4 fruit fly cellular contexts compared by ENCODE assay signal in genomic region chr3R:10108289-10108928, dm6.
A peak's percentile ranks its signal among the peaks of the same experiment; 100 is the strongest.
TF ChIP-seq lines count a peak whose summit lies in the region.

No protein-coding gene starts in this region.

- no peak for TF ChIP-seq CTCF in whole organism, embryonic (GFP tag; optimal IDR thresholded peaks at IDR 0.05; lab: Kevin White, UChicago)

TF ChIP-seq in whole organism, embryonic, 481 proteins besides CTCF, POLR2A, EP300 and RAD21 (continues in another document):
- TF ChIP-seq CG2116 (GFP tag; optimal IDR thresholded peaks at IDR 0.05; lab: Kevin White, UChicago) = peak; percentile 3
- TF ChIP-seq CG12769 (tag; optimal IDR thresholded peaks at IDR 0.05; lab: Kevin White, UChicago) = peak; percentile 4
- peak; percentile 64 for TF ChIP-seq Med (GFP tag; lab: Kevin White, UChicago)
- TF ChIP-seq sr (GFP tag; IDR thresholded peaks at IDR 0.05; lab: Robert Waterston, UW) = peak; percentile 94
- no peak for TF ChIP-seq CG12236 (GFP tag; optimal IDR thresholded peaks at IDR 0.05; lab: Kevin White, UChicago)
- peak; percentile 51 for TF ChIP-seq crol (GFP tag; IDR thresholded peaks at IDR 0.05; lab: Robert Waterston, UW)
- TF ChIP-seq unc-4 (GFP tag; IDR thresholded peaks at IDR 0.05; lab: Robert Waterston, UW; ENCODE audit: partially characterized antibody) = no peak
- TF ChIP-seq Deaf1 (tag; optimal IDR thresholded peaks at IDR 0.05; lab: Kevin White, UChicago) = peak; percentile 24
- no peak for TF ChIP-seq CG17568 (GFP tag; optimal IDR thresholded peaks at IDR 0.05; lab: Kevin White, UChicago)
- TF ChIP-seq gem (tag; optimal IDR thresholded peaks at IDR 0.05; lab: Kevin White, UChicago) = no peak
- peak; percentile 50 for TF ChIP-seq ssp (GFP tag; IDR thresholded peaks at IDR 0.05; lab: Robert Waterston, UW)
- peak; percentile 91 for TF ChIP-seq cg (GFP tag; optimal IDR thresholded peaks at IDR 0.05; lab: Kevin White, UChicago)
- 0 out of 2 replicates have a peak, but pooled peaks have one; percentile 9 for TF ChIP-seq wdn (GFP tag; IDR thresholded peaks at IDR 0.05; lab: Robert Waterston, UW)
- TF ChIP-seq nerfin-2 (GFP tag; IDR thresholded peaks at IDR 0.05; lab: Robert Waterston, UW; ENCODE audit: partially characterized antibody) = 0 out of 2 replicates have a peak, but pooled peaks have one; percentile 27
- TF ChIP-seq CG7963 (GFP tag; IDR thresholded peaks at IDR 0.05; lab: Robert Waterston, UW; ENCODE audit: partially characterized antibody) = 0 out of 3 replicates have a peak, but pooled peaks have one; percentile 11
- peak; percentile 46; the same call in 1 of the 2 replicates for TF ChIP-seq bbx (GFP tag; IDR thresholded peaks at IDR 0.05; lab: Robert Waterston, UW; ENCODE audit: partially characterized antibody)
- no peak for TF ChIP-seq CG12299 (tag; optimal IDR thresholded peaks at IDR 0.05; lab: Kevin White, UChicago)
- no peak for TF ChIP-seq CG17328 (GFP tag; IDR thresholded peaks at IDR 0.05; lab: Robert Waterston, UW)
- TF ChIP-seq vvl (GFP tag; IDR thresholded peaks at IDR 0.05; lab: Robert Waterston, UW) = 0 out of 2 replicates have a peak, but pooled peaks have one; percentile 15
- TF ChIP-seq bsh (GFP tag; optimal IDR thresholded peaks at IDR 0.05; lab: Kevin White, UChicago) = no peak
- peak; percentile 82 for TF ChIP-seq z (GFP tag; IDR thresholded peaks at IDR 0.05; lab: Robert Waterston, UW)

TF ChIP-seq in whole organism, prepupa, 60 proteins besides CTCF, POLR2A, EP300 and RAD21:
- TF ChIP-seq Eip78C (GFP tag; lab: Kevin White, UChicago) (peak; percentile 34), CG6163 (GFP tag; IDR thresholded peaks at IDR 0.05; lab: Robert Waterston, UW) (peak; percentile 39; the same call in 1 of the 3 replicates), CG9139 (GFP tag; optimal IDR thresholded peaks at IDR 0.05; lab: Kevin White, UChicago) (no peak), lz (GFP tag; optimal IDR thresholded peaks at IDR 0.05; lab: Kevin White, UChicago) (no peak), net (GFP tag; optimal IDR thresholded peaks at IDR 0.05; lab: Kevin White, UChicago) (no peak)

TF ChIP-seq in whole organism, pupa, 21 proteins besides CTCF, POLR2A, EP300 and RAD21:
- TF ChIP-seq CG15710 (tag; optimal IDR thresholded peaks at IDR 0.05; lab: Kevin White, UChicago) = no peak
- no peak for TF ChIP-seq gl (tag; optimal IDR thresholded peaks at IDR 0.05; lab: Kevin White, UChicago)
- TF ChIP-seq Ets98B (GFP tag; IDR thresholded peaks at IDR 0.05; lab: Robert Waterston, UW) = no peak
- TF ChIP-seq CG13204 (GFP tag; optimal IDR thresholded peaks at IDR 0.05; lab: Kevin White, UChicago) = no peak
- TF ChIP-seq CG14655 (GFP tag; optimal IDR thresholded peaks at IDR 0.05; lab: Kevin White, UChicago) = no peak
- TF ChIP-seq CG32121 (GFP tag; IDR thresholded peaks at IDR 0.05; lab: Robert Waterston, UW) = no peak
- TF ChIP-seq CG4496 (GFP tag; IDR thresholded peaks at IDR 0.05; lab: Robert Waterston, UW) = 0 out of 3 replicates have a peak, but pooled peaks have one; percentile 42
- peak; percentile 9 for TF ChIP-seq EcR (GFP tag; optimal IDR thresholded peaks at IDR 0.05; lab: Kevin White, UChicago)

TF ChIP-seq in whole organism, wandering third instar larva, 38 proteins besides CTCF, POLR2A, EP300 and RAD21:
- TF ChIP-seq N (GFP tag; optimal IDR thresholded peaks at IDR 0.05; lab: Kevin White, UChicago) (peak; percentile 58), lola (GFP tag; optimal IDR thresholded peaks at IDR 0.05; lab: Kevin White, UChicago) (no peak)
